Worm (Caenorhabditis elegans): ENCODE measurements around the gene grsp-1.

grsp-1 gene

ce11 chrV:19629544-19629943 is 20.2 kb downstream of the grsp-1 start (continued):
- TF ChIP-seq Y53F4B.3 (GFP tag; IDR thresholded peaks at IDR 0.05), result no peak
- no peak for TF ChIP-seq Y53G8AR.9 (GFP tag; conservative IDR thresholded peaks at IDR 0.05)
- peak; percentile 75 for TF ChIP-seq zfh-2 (GFP tag; conservative IDR thresholded peaks at IDR 0.05)
- no peak for TF ChIP-seq rcor-1 (GFP tag; IDR thresholded peaks at IDR 0.05)
- TF ChIP-seq snpc-3.4 (tag; optimal IDR thresholded peaks at IDR 0.05), result no peak
- TF ChIP-seq ztf-22 (GFP tag; optimal IDR thresholded peaks at IDR 0.05), result no peak
- TF ChIP-seq let-526 (GFP tag; IDR thresholded peaks at IDR 0.05), result 0 out of 2 replicates have a peak, but pooled peaks have one; percentile 50
- TF ChIP-seq madf-10 (tag; optimal IDR thresholded peaks at IDR 0.05), result no peak
- TF ChIP-seq xnd-1 (tag; optimal IDR thresholded peaks at IDR 0.05), result no peak

ce11 chrV:19629973-19630372 is 20.7 kb downstream of the grsp-1 start:
- TF ChIP-seq F49E8.2 (tag; optimal IDR thresholded peaks at IDR 0.05; ENCODE audit: insufficient read depth), result no peak
- no peak for TF ChIP-seq madf-10 (tag; optimal IDR thresholded peaks at IDR 0.05)
- no peak for TF ChIP-seq hsf-1 (GFP tag; IDR thresholded peaks at IDR 0.05)
- no peak for TF ChIP-seq die-1 (tag; optimal IDR thresholded peaks at IDR 0.05)
- no peak for TF ChIP-seq Y56A3A.18 (GFP tag; IDR thresholded peaks at IDR 0.05)
- no peak for TF ChIP-seq cebp-2 (GFP tag; IDR thresholded peaks at IDR 0.05)
- TF ChIP-seq Y53G8AR.9 (GFP tag; conservative IDR thresholded peaks at IDR 0.05), result no peak
- TF ChIP-seq nfyb-1 (GFP tag; IDR thresholded peaks at IDR 0.05), result no peak
- TF ChIP-seq unc-130 (GFP tag; optimal IDR thresholded peaks at IDR 0.05), result no peak
- TF ChIP-seq him-1 (tag; optimal IDR thresholded peaks at IDR 0.05), result no peak

DNA sequence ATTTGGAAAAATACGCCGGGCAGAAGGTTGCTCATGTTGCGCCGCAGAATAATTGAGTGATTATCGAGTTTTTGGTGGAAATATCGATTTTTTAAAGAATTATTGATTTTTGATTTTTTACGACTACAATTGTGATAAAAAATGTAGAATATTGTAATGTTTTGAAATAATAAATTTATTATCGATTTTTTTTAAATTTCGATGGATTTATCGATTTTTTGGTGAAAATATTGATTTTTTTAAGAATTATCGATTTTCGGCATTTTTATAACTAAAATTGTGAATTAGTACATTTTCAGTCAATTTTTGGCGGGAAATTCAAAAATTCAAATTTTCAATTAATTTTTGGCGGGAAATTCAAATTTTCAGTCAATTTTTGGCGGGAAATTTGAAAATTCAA is 21.3 kb downstream of the grsp-1 start:
- no peak for TF ChIP-seq dox-1 (GFP tag; IDR thresholded peaks at IDR 0.05)
- TF ChIP-seq lin-26 (GFP tag; IDR thresholded peaks at IDR 0.05), result no peak
- no peak for TF ChIP-seq F37B4.10 (GFP tag; IDR thresholded peaks at IDR 0.05)
- TF ChIP-seq madf-6 (GFP tag; IDR thresholded peaks at IDR 0.05), result no peak
- TF ChIP-seq K12H6.12 (tag; optimal IDR thresholded peaks at IDR 0.05), result no peak
- TF ChIP-seq T26A5.8 (tag; optimal IDR thresholded peaks at IDR 0.05), result no peak
- TF ChIP-seq madf-8 (GFP tag; conservative IDR thresholded peaks at IDR 0.05), result no peak
- TF ChIP-seq F52B5.7 (tag; optimal IDR thresholded peaks at IDR 0.05), result no peak
- TF ChIP-seq sea-2 (GFP tag; IDR thresholded peaks at IDR 0.05), result no peak
- TF ChIP-seq egl-44 (GFP tag; IDR thresholded peaks at IDR 0.05), result no peak
- no peak for TF ChIP-seq pbrm-1 (GFP tag; IDR thresholded peaks at IDR 0.05)
- TF ChIP-seq ztf-18 (tag; optimal IDR thresholded peaks at IDR 0.05), result no peak
- no peak for TF ChIP-seq ceh-100 (GFP tag; IDR thresholded peaks at IDR 0.05)
- no peak for TF ChIP-seq F10E7.11 (tag; optimal IDR thresholded peaks at IDR 0.05)
- no peak for TF ChIP-seq B0261.1 (tag; optimal IDR thresholded peaks at IDR 0.05)
- TF ChIP-seq repo-1 (tag; optimal IDR thresholded peaks at IDR 0.05), result no peak
- TF ChIP-seq ztf-25 (GFP tag; IDR thresholded peaks at IDR 0.05), result no peak
- TF ChIP-seq hsf-1 (GFP tag; IDR thresholded peaks at IDR 0.05), result no peak

DNA sequence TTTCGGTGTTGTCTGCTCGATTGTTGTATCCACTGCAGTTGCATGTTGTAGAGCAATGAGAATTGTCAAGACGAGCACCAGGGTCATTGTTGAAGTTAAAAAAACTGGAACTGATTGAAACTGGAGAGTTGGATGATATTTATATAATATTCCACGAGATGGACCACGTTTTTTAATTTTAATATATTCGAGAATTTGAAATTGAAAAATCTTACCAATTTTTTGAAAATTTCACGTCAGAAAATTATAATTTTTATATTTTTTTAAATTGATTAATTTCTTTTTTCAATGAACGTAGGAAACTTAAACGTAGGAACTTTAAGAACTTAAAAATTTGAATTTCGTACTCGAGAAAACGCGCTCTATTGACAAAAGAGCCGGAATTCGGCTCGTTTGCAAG is 23.3 kb downstream of the grsp-1 start, which contains the start of gene Y43F8C.5:
Gene Y43F8C.5 (minus strand): TSS at position 101 of the 400 bp plus-strand sequence.
- TF ChIP-seq cebp-2 (GFP tag; IDR thresholded peaks at IDR 0.05) (0 out of 2 replicates have a peak, but pooled peaks have one; percentile 33), dox-1 (GFP tag; IDR thresholded peaks at IDR 0.05) (no peak), sdz-38 (tag; optimal IDR thresholded peaks at IDR 0.05) (no peak), B0035.1 (tag; optimal IDR thresholded peaks at IDR 0.05) (no peak), repo-1 (tag; optimal IDR thresholded peaks at IDR 0.05) (no peak), pbrm-1 (GFP tag; IDR thresholded peaks at IDR 0.05) (no peak), ama-1 (optimal IDR thresholded peaks at IDR 0.05) (no peak), ama-1 (GFP tag; optimal IDR thresholded peaks at IDR 0.05) (no peak), ztf-3 (GFP tag; optimal IDR thresholded peaks at IDR 0.05) (no peak)
